Worm (Caenorhabditis elegans) whole organism, young adult: ENCODE measurements around the gene R05H5.7.

Experiments
- F57A8.1 ChIP-seq: fragments of 200-800 bp; sonication (Bioruptor generic); optimal IDR thresholded peaks from 2 replicates; lab custom pipeline; 2018; ENCODE audit warnings: mild to moderate bottlenecking, missing genetic modification characterization, moderate library complexity, missing compliant biosample characterization
- Y67H2A.10 ChIP-seq: fragments of 200-800 bp; sonication (Bioruptor generic); conservative IDR thresholded peaks from 2 replicates; pipeline ENCODE4 v1.3.6; 2022; ENCODE audit warnings: missing genetic modification reagents, missing genetic modification characterization, missing compliant biosample characterization
- athp-1 ChIP-seq: sonication (generic microtip); optimal IDR thresholded peaks from 2 replicates; lab custom pipeline; 2017; ENCODE audit warnings: mild to moderate bottlenecking, missing genetic modification characterization, missing compliant biosample characterization
- ceh-27 ChIP-seq: fragments of 200-800 bp; sonication (Bioruptor generic); optimal IDR thresholded peaks from 2 replicates; lab custom pipeline; 2018; ENCODE audit warnings: mild to moderate bottlenecking, missing genetic modification characterization, moderate library complexity, missing compliant biosample characterization
- ceh-40 ChIP-seq: fragments of 200-800 bp; sonication (Bioruptor generic); IDR thresholded peaks from 2 replicates; pipeline ENCODE4 v1.3.6; 2022; ENCODE audit warnings: missing genetic modification characterization, missing compliant biosample characterization
- ceh-91 ChIP-seq: fragments of 200-800 bp; sonication (Bioruptor generic); IDR thresholded peaks from 2 replicates; pipeline ENCODE4 v1.3.6; 2022; ENCODE audit warnings: missing genetic modification reagents, missing genetic modification characterization, missing compliant biosample characterization
- die-1 ChIP-seq: sonication (generic microtip); optimal IDR thresholded peaks from 2 replicates; lab custom pipeline; 2016; ENCODE audit warnings: missing genotype, mild to moderate bottlenecking, missing genetic modification characterization, missing compliant biosample characterization
- let-526 ChIP-seq: fragments of 200-800 bp; sonication (Bioruptor generic); IDR thresholded peaks from 2 replicates; pipeline ENCODE4 v1.3.6; 2022; ENCODE audit warnings: missing genetic modification reagents, missing genetic modification characterization, missing compliant biosample characterization
- lsy-27 ChIP-seq: sonication (generic microtip); optimal IDR thresholded peaks from 2 replicates; lab custom pipeline; 2017; ENCODE audit warnings: missing genetic modification characterization, mild to moderate bottlenecking, missing compliant biosample characterization, antibody characterized with exemption, missing genotype, borderline replicate concordance; ENCODE audit not compliant: insufficient read depth
- mes-4 ChIP-seq: sonication (generic microtip); optimal IDR thresholded peaks from 2 replicates; lab custom pipeline; 2016; ENCODE audit warnings: missing genotype, missing genetic modification characterization, missing compliant biosample characterization
- pha-4 ChIP-seq: fragments of 150-350 bp; sonication (generic microtip); optimal IDR thresholded peaks from 2 replicates; lab custom pipeline; 2014; ENCODE audit warnings: missing biosample characterization, missing genetic modification reagents, missing genetic modification characterization
- snpc-1.3 ChIP-seq: sonication (generic microtip); optimal IDR thresholded peaks from 2 replicates; lab custom pipeline; 2017; ENCODE audit warnings: missing genetic modification characterization, mild to moderate bottlenecking, missing compliant biosample characterization, antibody characterized with exemption, moderate library complexity, missing genotype, missing genetic modification reagents; ENCODE audit not compliant: insufficient read depth
- snpc-4 ChIP-seq, 5 experiments: fragments of 150-350 bp in 1 of 5; sonication (generic microtip) in 4 of 5; optimal IDR thresholded peaks; 2 replicates each; lab custom pipeline; 2014 to 2018; ENCODE audit warnings: missing genetic modification characterization in 5 of 5, missing biosample characterization in 3 of 5, antibody characterized with exemption in 2 of 5, mild to moderate bottlenecking in 2 of 5, missing compliant biosample characterization in 2 of 5, missing genotype in 2 of 5, moderate library complexity in 2 of 5, missing genetic modification reagents in 1 of 5
- unc-62 ChIP-seq: fragments of 150-350 bp; optimal IDR thresholded peaks from 2 replicates; lab custom pipeline; 2014; ENCODE audit warnings: missing biosample characterization, missing genetic modification reagents, missing genetic modification characterization

DNA sequence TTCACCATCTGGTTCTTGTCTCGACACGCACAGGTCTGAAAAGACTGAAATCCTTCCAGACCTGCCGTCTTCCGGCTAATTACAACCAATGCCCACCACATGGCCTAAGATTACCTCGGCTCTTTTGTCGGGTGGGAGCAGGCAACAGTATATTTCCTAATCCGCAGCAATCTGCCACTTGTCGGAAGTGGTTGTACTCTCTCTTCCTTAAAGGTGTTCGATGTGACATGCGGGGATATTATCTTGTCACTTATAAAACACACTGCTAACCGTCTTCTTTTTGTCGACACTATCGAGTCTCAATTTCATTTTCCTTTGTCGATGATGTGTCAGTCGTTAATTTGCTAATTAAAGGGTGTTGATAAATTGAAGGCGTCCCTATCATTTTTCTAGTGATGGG lies 48.2 kb upstream of the R05H5.7 start, which contains the start of gene F27E5.3:
- TF ChIP-seq ceh-40 (GFP tag; lab: Robert Waterston, UW) (no peak), snpc-1.3 (no peak), die-1 (tag; lab: Kevin White, UChicago) (no peak), athp-1 (tag; lab: Kevin White, UChicago) (no peak), Y67H2A.10 (no peak), ceh-27 (no peak), mes-4 (tag; lab: Kevin White, UChicago) (no peak), let-526 (GFP tag; lab: Robert Waterston, UW) (no peak), snpc-4 (GFP tag; optimal IDR thresholded peaks at IDR 0.05; lab: Kevin White, UChicago) (no peak), snpc-4 (tag; optimal IDR thresholded peaks at IDR 0.05; lab: Kevin White, UChicago) (no peak), pha-4 (tag; lab: Kevin White, UChicago) (no peak), lsy-27 (tag; lab: Kevin White, UChicago) (no peak), unc-62 (GFP tag; lab: Kevin White, UChicago) (no peak), F57A8.1 (GFP tag; lab: Kevin White, UChicago) (no peak), ceh-91 (GFP tag; lab: Robert Waterston, UW) (no peak)
